Fruit fly (Drosophila melanogaster) whole organism, pupa: Measurements from ENCODE around the gene Cp16.
A peak's percentile ranks its signal among the peaks of the same experiment; 100 is the strongest.

Experiments
- Pif1B ChIP-seq: fragments of 200-800 bp; sonication (Bioruptor generic); optimal IDR thresholded peaks from 3 replicates; lab custom pipeline; 2016; ENCODE audit warnings: missing biosample characterization, missing genetic modification characterization
- Snoo ChIP-seq: fragments of 200-800 bp; sonication (Bioruptor generic); optimal IDR thresholded peaks from 3 replicates; lab custom pipeline; 2017; ENCODE audit warnings: missing biosample characterization, mild to moderate bottlenecking, missing genetic modification characterization, inconsistent platforms

dm6 chr3L:8719990-8720559 lies 11.7 kb upstream of the Cp16 start, which contains the start of gene SrpRbeta:
- peak; percentile 30 for TF ChIP-seq Snoo (tag; lab: Kevin White, UChicago)
- no peak for TF ChIP-seq Pif1B (GFP tag; lab: Kevin White, UChicago)
